Worm (Caenorhabditis elegans) whole organism, L3 larva: ENCODE data around the gene T16D1.1.

Experiments
- daf-12 ChIP-seq: fragments of 150-350 bp; optimal IDR thresholded peaks from 2 replicates; lab custom pipeline; 2014; ENCODE audit warnings: missing biosample characterization, missing genetic modification reagents, missing genetic modification characterization
- hmg-11 ChIP-seq: sonication (generic microtip); optimal IDR thresholded peaks from 2 replicates; lab custom pipeline; 2016; ENCODE audit warnings: missing genetic modification characterization, missing compliant biosample characterization
- ztf-4 ChIP-seq: fragments of 150-350 bp; optimal IDR thresholded peaks from 2 replicates; lab custom pipeline; 2014; ENCODE audit warnings: missing biosample characterization, missing genetic modification characterization

DNA sequence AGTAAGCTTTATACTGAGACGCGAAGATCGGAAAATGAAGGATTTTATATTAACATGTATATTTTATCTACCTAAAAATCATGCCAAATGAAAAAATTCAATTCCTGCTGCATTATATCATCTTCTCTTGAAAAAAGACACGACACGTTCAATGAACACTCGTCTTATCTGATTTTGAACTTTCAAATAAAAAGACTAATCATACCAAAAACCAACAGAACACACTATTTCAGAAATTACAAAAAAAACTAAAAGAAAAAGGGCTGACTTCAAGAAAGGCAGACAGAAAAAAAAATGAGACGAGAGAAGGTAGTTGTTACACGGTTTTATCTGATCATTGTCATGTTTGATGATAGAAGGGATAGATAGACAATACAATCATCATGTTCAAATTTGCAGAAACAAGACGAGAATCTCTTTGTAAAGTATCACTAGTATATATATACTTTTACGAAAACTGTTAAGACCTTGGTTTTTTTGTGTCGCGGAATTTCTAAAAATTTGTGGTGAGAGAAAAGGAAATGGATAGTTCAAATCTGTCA, 41.4 kb upstream of the T16D1.1 start:
- TF ChIP-seq hmg-11 (no peak), ztf-4 (no peak), daf-12 (tag; lab: Kevin White, UChicago) (no peak)
